Worm (Caenorhabditis elegans) whole organism, L2 larva: ENCODE data around the gene sipa-1.

Experiments used
- R02D3.7 ChIP-seq: fragments of 150-350 bp; optimal IDR thresholded peaks from 2 replicates; lab custom pipeline; 2014; ENCODE audit warnings: missing biosample characterization, missing genetic modification characterization
- Y55F3AM.14 ChIP-seq: fragments of 200-800 bp; sonication (Bioruptor generic); optimal IDR thresholded peaks from 2 replicates; lab custom pipeline; 2018; ENCODE audit warnings: mild to moderate bottlenecking, missing genetic modification characterization, missing compliant biosample characterization
- alr-1 ChIP-seq: fragments of 150-350 bp; optimal IDR thresholded peaks from 2 replicates; lab custom pipeline; 2014; ENCODE audit warnings: missing biosample characterization, missing genetic modification characterization
- aly-2 ChIP-seq: fragments of 150-350 bp; optimal IDR thresholded peaks from 2 replicates; lab custom pipeline; 2014; ENCODE audit warnings: missing biosample characterization, missing genetic modification characterization
- blmp-1 ChIP-seq: sonication (generic microtip); optimal IDR thresholded peaks from 2 replicates; lab custom pipeline; 2017; ENCODE audit warnings: missing genetic modification characterization, mild to moderate bottlenecking, missing compliant biosample characterization, antibody characterized with exemption, moderate library complexity; ENCODE audit not compliant: insufficient read depth
- ceh-16 ChIP-seq: fragments of 150-350 bp; optimal IDR thresholded peaks from 2 replicates; lab custom pipeline; 2014; ENCODE audit warnings: missing biosample characterization, missing genetic modification characterization
- ceh-82 ChIP-seq: fragments of 150-350 bp; optimal IDR thresholded peaks from 2 replicates; lab custom pipeline; 2014; ENCODE audit warnings: missing biosample characterization, missing genetic modification characterization
- crh-2 ChIP-seq: sonication (generic microtip); optimal IDR thresholded peaks from 2 replicates; lab custom pipeline; 2017; ENCODE audit warnings: missing biosample characterization, missing genetic modification characterization
- elt-1 ChIP-seq: fragments of 150-350 bp; optimal IDR thresholded peaks from 2 replicates; lab custom pipeline; 2014; ENCODE audit warnings: missing biosample characterization, missing genetic modification characterization
- fos-1 ChIP-seq: fragments of 150-350 bp; optimal IDR thresholded peaks from 2 replicates; lab custom pipeline; 2014; ENCODE audit warnings: missing biosample characterization, missing genetic modification characterization
- gmeb-1 ChIP-seq: fragments of 150-350 bp; optimal IDR thresholded peaks from 2 replicates; lab custom pipeline; 2014; ENCODE audit warnings: missing biosample characterization, missing genetic modification characterization
- lsy-2 ChIP-seq, 2 experiments: fragments of 150-350 bp in 1 of 2; sonication (generic microtip) in 1 of 2; optimal IDR thresholded peaks; 2 replicates each; lab custom pipeline; 2014 to 2017; ENCODE audit warnings: missing biosample characterization in 2 of 2, missing genetic modification characterization in 2 of 2
- mbf-1 ChIP-seq: sonication (generic microtip); optimal IDR thresholded peaks from 2 replicates; lab custom pipeline; 2017; ENCODE audit warnings: missing biosample characterization, missing genetic modification characterization
- mdl-1 ChIP-seq, 2 experiments: fragments of 150-350 bp in 1 of 2; sonication (generic microtip) in 1 of 2; optimal IDR thresholded peaks; 2 replicates each; lab custom pipeline; 2017; ENCODE audit warnings: missing biosample characterization in 2 of 2, missing genetic modification characterization in 2 of 2
- nhr-11 ChIP-seq: fragments of 150-350 bp; optimal IDR thresholded peaks from 2 replicates; lab custom pipeline; 2014; ENCODE audit warnings: missing biosample characterization, missing genetic modification characterization
- nhr-129 ChIP-seq: fragments of 150-350 bp; optimal IDR thresholded peaks from 2 replicates; lab custom pipeline; 2014; ENCODE audit warnings: missing biosample characterization, missing genetic modification characterization
- nhr-237 ChIP-seq: fragments of 150-350 bp; optimal IDR thresholded peaks from 2 replicates; lab custom pipeline; 2014; ENCODE audit warnings: missing biosample characterization, missing genetic modification characterization
- nhr-25 ChIP-seq: fragments of 150-350 bp; sonication (generic microtip); optimal IDR thresholded peaks from 3 replicates; lab custom pipeline; 2014; ENCODE audit warnings: missing biosample characterization, missing genetic modification characterization
- nhr-6 ChIP-seq: fragments of 150-350 bp; optimal IDR thresholded peaks from 2 replicates; lab custom pipeline; 2014; ENCODE audit warnings: missing biosample characterization, missing genetic modification characterization
- peb-1 ChIP-seq: fragments of 150-350 bp; optimal IDR thresholded peaks from 2 replicates; lab custom pipeline; 2014; ENCODE audit warnings: missing biosample characterization, missing genetic modification characterization
- sem-4 ChIP-seq: fragments of 150-350 bp; optimal IDR thresholded peaks from 2 replicates; lab custom pipeline; 2014; ENCODE audit warnings: missing biosample characterization, missing genetic modification reagents, missing genetic modification characterization
- skn-1 ChIP-seq: sonication (generic microtip); optimal IDR thresholded peaks from 2 replicates; lab custom pipeline; 2017; ENCODE audit warnings: missing biosample characterization, missing genetic modification characterization
- sma-3 ChIP-seq: sonication (generic microtip); optimal IDR thresholded peaks from 2 replicates; lab custom pipeline; 2016; ENCODE audit warnings: missing genetic modification reagents, missing genetic modification characterization, missing compliant biosample characterization
- sma-9 ChIP-seq, 2 experiments: fragments of 150-350 bp in 1 of 2; sonication (generic microtip) in 1 of 2; optimal IDR thresholded peaks; 2 replicates each; lab custom pipeline; 2014 to 2016; ENCODE audit warnings: missing genetic modification characterization in 2 of 2, mild to moderate bottlenecking in 1 of 2, missing biosample characterization in 1 of 2, missing compliant biosample characterization in 1 of 2, missing genetic modification reagents in 1 of 2, moderate library complexity in 1 of 2
- snpc-4 ChIP-seq: fragments of 150-350 bp; optimal IDR thresholded peaks from 2 replicates; lab custom pipeline; 2014; ENCODE audit warnings: missing biosample characterization, missing genetic modification characterization
- unc-39 ChIP-seq: fragments of 150-350 bp; optimal IDR thresholded peaks from 2 replicates; lab custom pipeline; 2014; ENCODE audit warnings: missing biosample characterization, missing genetic modification characterization
- unc-55 ChIP-seq: fragments of 150-350 bp; sonication (generic microtip); optimal IDR thresholded peaks from 3 replicates; lab custom pipeline; 2014; ENCODE audit warnings: missing biosample characterization, missing genetic modification reagents, missing genetic modification characterization
- unc-62 ChIP-seq: fragments of 150-350 bp; optimal IDR thresholded peaks from 2 replicates; lab custom pipeline; 2014; ENCODE audit warnings: missing biosample characterization, missing genetic modification reagents, missing genetic modification characterization
- ztf-1 ChIP-seq: fragments of 200-800 bp; sonication (Bioruptor generic); conservative IDR thresholded peaks from 2 replicates; pipeline ENCODE4 v1.3.6; 2022; ENCODE audit warnings: missing genetic modification characterization, missing compliant biosample characterization
- ztf-11 ChIP-seq: sonication (generic microtip); optimal IDR thresholded peaks from 2 replicates; lab custom pipeline; 2017; ENCODE audit warnings: missing biosample characterization, missing genetic modification characterization
- ztf-4 ChIP-seq: fragments of 150-350 bp; optimal IDR thresholded peaks from 2 replicates; lab custom pipeline; 2014; ENCODE audit warnings: missing biosample characterization, missing genetic modification characterization

Gene sipa-1

ce11 chrV:11675638-11676037 lies 38.5 kb upstream of the sipa-1 start, which contains the start of gene ape-1:
Gene ape-1, plus strand, starts transcription at chrV:11675938.
- no peak for TF ChIP-seq blmp-1 (tag; lab: Kevin White, UChicago)
- TF ChIP-seq nhr-6 (tag; lab: Kevin White, UChicago), result no peak
- no peak for TF ChIP-seq alr-1 (tag; lab: Kevin White, UChicago)
- no peak for TF ChIP-seq peb-1 (tag; lab: Kevin White, UChicago)
- no peak for TF ChIP-seq R02D3.7 (tag; lab: Kevin White, UChicago)
- TF ChIP-seq sma-3, result no peak
- no peak for TF ChIP-seq unc-39 (tag; lab: Kevin White, UChicago)
- no peak for TF ChIP-seq nhr-11 (tag; lab: Kevin White, UChicago)
- TF ChIP-seq mdl-1 (tag; optimal IDR thresholded peaks at IDR 0.05; lab: Kevin White, UChicago), result no peak
- no peak for TF ChIP-seq mbf-1 (tag; lab: Kevin White, UChicago)
- TF ChIP-seq nhr-237, result no peak

- TF ChIP-seq sem-4 (tag; lab: Kevin White, UChicago) (no peak), fos-1 (tag; lab: Kevin White, UChicago) (peak; percentile 39), crh-2 (tag; lab: Kevin White, UChicago) (no peak), sma-3 (peak; percentile 35), gmeb-1 (tag; lab: Kevin White, UChicago) (no peak)
Observed at ce11 chrV:11674594-11675579, 37.8 kb upstream of the sipa-1 start.

- TF ChIP-seq peb-1 (tag; lab: Kevin White, UChicago) (no peak), nhr-25 (tag; lab: Kevin White, UChicago) (peak; percentile 19), sma-9 (GFP tag; optimal IDR thresholded peaks at IDR 0.05; lab: Kevin White, UChicago) (peak; percentile 57), sma-9 (tag; optimal IDR thresholded peaks at IDR 0.05; lab: Kevin White, UChicago) (no peak), ceh-16 (tag; lab: Kevin White, UChicago) (peak; percentile 20), sem-4 (tag; lab: Kevin White, UChicago) (peak; percentile 6), fos-1 (tag; lab: Kevin White, UChicago) (peak; percentile 19), lsy-2 (tag; optimal IDR thresholded peaks at IDR 0.05; lab: Kevin White, UChicago) (peak in 1 of 2 experiments; percentile 15), ztf-1 (no peak), nhr-129 (peak; percentile 30), blmp-1 (tag; lab: Kevin White, UChicago) (peak; percentile 42), unc-55 (no peak), Y55F3AM.14 (no peak)
Observed at ce11 chrV:11673746-11674365, 36.8 kb upstream of the sipa-1 start.

- TF ChIP-seq nhr-129, result no peak
Observed at ce11 chrV:11672497-11672896, 35.4 kb upstream of the sipa-1 start, which contains the start of gene lgc-44. Gene lgc-44, minus strand, starts transcription at chrV:11672597.

- no peak for TF ChIP-seq mbf-1 (tag; lab: Kevin White, UChicago)
- no peak for TF ChIP-seq elt-1 (tag; lab: Kevin White, UChicago)
- TF ChIP-seq nhr-25 (tag; lab: Kevin White, UChicago), result no peak
- no peak for TF ChIP-seq nhr-11 (tag; lab: Kevin White, UChicago)
- TF ChIP-seq aly-2 (tag; lab: Kevin White, UChicago), result no peak
- TF ChIP-seq ztf-4 (tag; lab: Kevin White, UChicago), result no peak
- no peak for TF ChIP-seq sma-3
- TF ChIP-seq lsy-2 (tag; optimal IDR thresholded peaks at IDR 0.05; lab: Kevin White, UChicago), result no peak
- TF ChIP-seq ztf-11 (tag; lab: Kevin White, UChicago), result no peak
- TF ChIP-seq snpc-4, result no peak
- no peak for TF ChIP-seq mdl-1 (tag; optimal IDR thresholded peaks at IDR 0.05; lab: Kevin White, UChicago)
- no peak for TF ChIP-seq skn-1 (tag; lab: Kevin White, UChicago)
- TF ChIP-seq ceh-82, result no peak
- no peak for TF ChIP-seq unc-62
Observed at ce11 chrV:11667176-11667575, 30.1 kb upstream of the sipa-1 start, which contains the start of gene F46F3.3. Gene F46F3.3, plus strand, starts transcription at chrV:11667476.
